Worm (Caenorhabditis elegans): ENCODE results near the gene crb-3.

crb-3 gene

DNA sequence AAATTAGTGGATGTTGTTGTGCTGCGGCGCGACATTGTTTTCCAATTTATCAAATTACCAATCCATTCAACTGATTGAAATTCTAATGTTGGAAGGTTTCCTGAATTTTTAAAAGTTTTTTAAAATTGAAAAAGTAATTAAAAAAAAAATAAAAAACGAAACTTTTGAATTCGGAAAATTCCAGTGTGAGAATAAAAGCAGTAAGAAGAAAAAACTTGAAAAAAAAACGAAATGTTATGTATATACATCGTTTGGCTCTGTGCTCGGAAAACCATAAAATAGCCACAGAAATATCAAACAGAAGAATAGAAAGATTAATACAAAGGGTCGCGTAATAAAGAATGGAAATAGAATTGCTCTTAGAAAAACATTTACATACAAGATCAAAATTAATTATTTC, 28.5 kb downstream of the crb-3 start, which contains the start of gene vav-1:
vav-1 (minus strand) TSS at position 101 of the 400 bp plus-strand sequence.
- no peak for TF ChIP-seq hmbx-1 (tag; optimal IDR thresholded peaks at IDR 0.05)

DNA sequence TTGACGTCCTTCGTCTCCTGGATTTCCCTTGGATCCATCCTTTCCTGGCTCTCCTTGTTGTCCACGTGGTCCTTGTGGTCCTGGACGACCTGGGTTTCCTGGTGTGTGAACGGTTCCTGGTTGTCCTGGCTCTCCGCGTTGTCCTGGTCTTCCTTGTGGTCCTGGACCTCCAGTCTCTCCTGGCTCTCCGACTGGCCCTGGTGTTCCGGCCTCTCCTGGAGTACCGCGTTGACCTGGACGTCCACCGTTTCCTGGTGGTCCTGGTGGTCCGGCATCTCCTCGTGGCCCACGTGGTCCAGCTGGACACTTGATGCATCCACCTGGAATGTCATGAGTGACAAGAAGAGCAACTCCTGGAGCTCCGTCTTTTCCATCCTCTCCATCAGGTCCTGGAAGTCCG, 30.2 kb downstream of the crb-3 start:
- no peak for TF ChIP-seq tbx-11 (GFP tag; IDR thresholded peaks at IDR 0.05)
- no peak for TF ChIP-seq hmbx-1 (tag; optimal IDR thresholded peaks at IDR 0.05)
- TF ChIP-seq B0310.2 (tag; optimal IDR thresholded peaks at IDR 0.05) = no peak
- no peak for TF ChIP-seq F13C5.2 (tag; optimal IDR thresholded peaks at IDR 0.05)
- no peak for TF ChIP-seq scrt-1 (GFP tag; IDR thresholded peaks at IDR 0.05)
- TF ChIP-seq aly-1 (tag; optimal IDR thresholded peaks at IDR 0.05) = no peak
- no peak for TF ChIP-seq ceh-13 (GFP tag; optimal IDR thresholded peaks at IDR 0.05)
- TF ChIP-seq tra-4 (tag; optimal IDR thresholded peaks at IDR 0.05) = no peak
- no peak for TF ChIP-seq pes-1 (GFP tag; IDR thresholded peaks at IDR 0.05)
- no peak for TF ChIP-seq ama-1 (optimal IDR thresholded peaks at IDR 0.05)
- TF ChIP-seq hnd-1 (tag; optimal IDR thresholded peaks at IDR 0.05) = no peak
- TF ChIP-seq flt-1 (GFP tag; IDR thresholded peaks at IDR 0.05) = no peak
- no peak for TF ChIP-seq hmg-4 (GFP tag; optimal IDR thresholded peaks at IDR 0.05)
- TF ChIP-seq tbx-37 (GFP tag; conservative IDR thresholded peaks at IDR 0.05) = no peak
- no peak for TF ChIP-seq sea-1 (GFP tag; conservative IDR thresholded peaks at IDR 0.05)
- no peak for TF ChIP-seq ets-7 (tag; optimal IDR thresholded peaks at IDR 0.05)
- TF ChIP-seq ceh-36 (tag; optimal IDR thresholded peaks at IDR 0.05) = no peak

DNA sequence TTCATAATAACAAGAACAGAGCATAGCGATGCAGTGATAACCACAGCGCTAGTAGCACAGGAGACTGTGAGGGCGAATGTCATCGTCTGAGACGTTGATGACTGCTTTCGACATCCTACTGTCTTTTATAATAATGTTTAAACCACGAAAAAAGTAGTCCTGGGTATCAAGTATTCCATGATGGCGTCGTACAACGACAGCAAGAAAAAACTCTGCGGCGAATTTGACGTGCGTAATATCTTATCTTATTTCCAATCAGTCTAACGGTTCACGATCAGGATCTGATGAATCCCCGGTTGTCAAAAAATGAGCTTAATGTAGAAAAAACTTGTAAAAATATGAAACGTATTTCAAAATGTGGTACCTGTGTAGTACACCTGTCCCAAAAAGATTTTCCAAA, 30.9 kb downstream of the crb-3 start, which contains the start of gene col-175:
col-175 (minus strand) TSS at position 101 of the 400 bp plus-strand sequence.
- no peak for TF ChIP-seq pes-1 (GFP tag; IDR thresholded peaks at IDR 0.05)
- no peak for TF ChIP-seq F13C5.2 (tag; optimal IDR thresholded peaks at IDR 0.05)
- no peak for TF ChIP-seq flt-1 (GFP tag; IDR thresholded peaks at IDR 0.05)
- TF ChIP-seq hmbx-1 (tag; optimal IDR thresholded peaks at IDR 0.05) = no peak
- no peak for TF ChIP-seq tra-4 (tag; optimal IDR thresholded peaks at IDR 0.05)
- no peak for TF ChIP-seq ceh-36 (tag; optimal IDR thresholded peaks at IDR 0.05)
- no peak for TF ChIP-seq hnd-1 (tag; optimal IDR thresholded peaks at IDR 0.05)

DNA sequence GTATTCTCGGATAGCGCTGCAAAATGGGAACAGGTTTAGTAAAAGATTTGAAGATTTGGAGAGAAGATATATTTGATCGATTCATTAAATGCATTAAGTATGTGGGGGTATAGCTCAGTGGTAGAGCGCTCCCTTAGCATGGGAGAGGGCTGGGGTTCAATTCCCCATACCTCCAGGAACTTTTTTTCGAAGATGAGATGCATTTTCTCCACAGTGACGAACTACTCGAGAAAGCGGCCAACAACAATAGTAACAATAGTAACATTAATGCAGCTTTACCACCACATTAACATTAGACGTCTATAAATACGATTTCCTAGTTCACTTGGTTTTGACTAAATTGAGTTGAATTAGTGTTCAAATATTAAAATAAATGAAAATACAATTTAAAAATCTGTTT, 34.1 kb downstream of the crb-3 start:
- TF ChIP-seq ceh-36 (tag; optimal IDR thresholded peaks at IDR 0.05) (no peak), hnd-1 (tag; optimal IDR thresholded peaks at IDR 0.05) (no peak), flt-1 (GFP tag; IDR thresholded peaks at IDR 0.05) (no peak), ets-7 (tag; optimal IDR thresholded peaks at IDR 0.05) (no peak), ceh-13 (GFP tag; optimal IDR thresholded peaks at IDR 0.05) (no peak), sea-1 (GFP tag; conservative IDR thresholded peaks at IDR 0.05) (no peak), ama-1 (optimal IDR thresholded peaks at IDR 0.05) (no peak), pes-1 (GFP tag; IDR thresholded peaks at IDR 0.05) (no peak), hmbx-1 (tag; optimal IDR thresholded peaks at IDR 0.05) (no peak), tra-4 (tag; optimal IDR thresholded peaks at IDR 0.05) (no peak), aly-1 (tag; optimal IDR thresholded peaks at IDR 0.05) (no peak), scrt-1 (GFP tag; IDR thresholded peaks at IDR 0.05) (no peak), F13C5.2 (tag; optimal IDR thresholded peaks at IDR 0.05) (no peak), tbx-37 (GFP tag; conservative IDR thresholded peaks at IDR 0.05) (no peak), tbx-11 (GFP tag; IDR thresholded peaks at IDR 0.05) (no peak), hmg-4 (GFP tag; optimal IDR thresholded peaks at IDR 0.05) (no peak)

- no peak for TF ChIP-seq ama-1 (optimal IDR thresholded peaks at IDR 0.05)
- TF ChIP-seq flt-1 (GFP tag; IDR thresholded peaks at IDR 0.05) = no peak
- TF ChIP-seq pes-1 (GFP tag; IDR thresholded peaks at IDR 0.05) = no peak
- no peak for TF ChIP-seq ceh-13 (GFP tag; optimal IDR thresholded peaks at IDR 0.05)
- no peak for TF ChIP-seq tra-4 (tag; optimal IDR thresholded peaks at IDR 0.05)
- no peak for TF ChIP-seq hmbx-1 (tag; optimal IDR thresholded peaks at IDR 0.05)
- TF ChIP-seq aly-1 (tag; optimal IDR thresholded peaks at IDR 0.05) = no peak
- TF ChIP-seq ceh-36 (tag; optimal IDR thresholded peaks at IDR 0.05) = no peak
- TF ChIP-seq ets-7 (tag; optimal IDR thresholded peaks at IDR 0.05) = no peak
- TF ChIP-seq B0310.2 (tag; optimal IDR thresholded peaks at IDR 0.05) = no peak
- no peak for TF ChIP-seq F13C5.2 (tag; optimal IDR thresholded peaks at IDR 0.05)
- TF ChIP-seq tbx-37 (GFP tag; conservative IDR thresholded peaks at IDR 0.05) = no peak; the same call in 1 of the 2 replicates
- no peak for TF ChIP-seq hnd-1 (tag; optimal IDR thresholded peaks at IDR 0.05)
- TF ChIP-seq scrt-1 (GFP tag; IDR thresholded peaks at IDR 0.05) = no peak
- no peak for TF ChIP-seq sea-1 (GFP tag; conservative IDR thresholded peaks at IDR 0.05)
- TF ChIP-seq hmg-4 (GFP tag; optimal IDR thresholded peaks at IDR 0.05) = no peak
- TF ChIP-seq tbx-11 (GFP tag; IDR thresholded peaks at IDR 0.05) = no peak
These were observed 35.1 kb downstream of the crb-3 start for ce11 chrX:9238692-9239091.

DNA sequence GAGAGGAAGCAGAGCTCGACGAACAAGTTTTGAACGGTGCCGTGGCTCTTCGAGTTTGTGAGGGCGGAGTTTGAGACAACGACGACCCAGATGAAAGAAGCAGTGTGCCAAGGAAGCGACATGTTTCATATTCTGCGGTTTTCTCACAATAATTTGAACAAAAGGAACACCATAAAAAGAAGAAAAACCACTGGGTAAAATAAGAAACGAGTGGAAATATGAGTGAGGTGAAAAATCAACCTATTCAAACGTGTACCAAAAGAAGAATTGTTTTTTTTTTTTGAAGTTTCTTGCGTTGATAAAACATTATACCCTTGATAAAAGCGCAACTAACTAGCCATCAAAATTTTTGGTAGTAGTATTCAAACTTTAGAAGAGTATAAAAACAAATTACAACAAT, 38.6 kb downstream of the crb-3 start, which contains the start of gene lgc-4:
lgc-4 (minus strand) TSS at position 101 of the 400 bp plus-strand sequence.
- TF ChIP-seq ets-7 (tag; optimal IDR thresholded peaks at IDR 0.05) (no peak), hmg-4 (GFP tag; optimal IDR thresholded peaks at IDR 0.05) (no peak), pes-1 (GFP tag; IDR thresholded peaks at IDR 0.05) (no peak), tra-4 (tag; optimal IDR thresholded peaks at IDR 0.05) (no peak), hnd-1 (tag; optimal IDR thresholded peaks at IDR 0.05) (no peak), flt-1 (GFP tag; IDR thresholded peaks at IDR 0.05) (no peak), aly-1 (tag; optimal IDR thresholded peaks at IDR 0.05) (no peak), hmbx-1 (tag; optimal IDR thresholded peaks at IDR 0.05) (no peak)

DNA sequence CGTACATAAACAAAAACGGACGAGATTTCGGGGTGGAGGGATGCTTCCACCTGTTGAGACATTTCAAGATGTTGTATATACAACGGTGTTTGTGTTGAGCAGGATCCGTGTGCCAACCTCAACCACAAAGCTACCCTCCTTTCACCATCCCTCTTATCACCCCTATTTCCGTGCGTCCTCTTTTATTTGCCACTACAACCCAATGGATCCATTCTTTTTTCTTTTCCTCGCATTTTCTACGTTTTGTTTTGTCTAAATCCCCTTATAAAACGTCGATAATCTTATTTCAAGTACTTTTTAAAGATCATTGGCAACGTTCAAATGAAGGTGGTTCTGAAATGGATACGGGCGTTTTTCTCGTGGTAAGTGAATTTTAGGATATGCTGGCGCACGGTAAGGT, 39.7 kb downstream of the crb-3 start, which contains the start of gene gpa-12:
gpa-12 (plus strand) TSS at position 301 of the 400 bp plus-strand sequence.
- TF ChIP-seq tra-4 (tag; optimal IDR thresholded peaks at IDR 0.05) (no peak), hnd-1 (tag; optimal IDR thresholded peaks at IDR 0.05) (no peak), hmbx-1 (tag; optimal IDR thresholded peaks at IDR 0.05) (no peak), pes-1 (GFP tag; IDR thresholded peaks at IDR 0.05) (no peak), ceh-13 (GFP tag; optimal IDR thresholded peaks at IDR 0.05) (no peak), hmg-4 (GFP tag; optimal IDR thresholded peaks at IDR 0.05) (no peak), sea-1 (GFP tag; conservative IDR thresholded peaks at IDR 0.05) (no peak), flt-1 (GFP tag; IDR thresholded peaks at IDR 0.05) (no peak), F13C5.2 (tag; optimal IDR thresholded peaks at IDR 0.05) (no peak), tbx-37 (GFP tag; conservative IDR thresholded peaks at IDR 0.05) (no peak), tbx-11 (GFP tag; IDR thresholded peaks at IDR 0.05) (no peak), ceh-36 (tag; optimal IDR thresholded peaks at IDR 0.05) (no peak), ama-1 (optimal IDR thresholded peaks at IDR 0.05) (no peak), aly-1 (tag; optimal IDR thresholded peaks at IDR 0.05) (no peak), B0310.2 (tag; optimal IDR thresholded peaks at IDR 0.05) (no peak), scrt-1 (GFP tag; IDR thresholded peaks at IDR 0.05) (no peak), ets-7 (tag; optimal IDR thresholded peaks at IDR 0.05) (no peak)

Measured in whole organism, early embryonic.